Worm (Caenorhabditis elegans) whole organism, L1 larva: ENCODE measurements around the gene fkh-6.

Experiments
- aha-1 ChIP-seq: fragments of 150-350 bp; optimal IDR thresholded peaks from 2 replicates; lab custom pipeline; 2014; ENCODE audit warnings: missing biosample characterization, missing genetic modification characterization
- blmp-1 ChIP-seq: fragments of 150-350 bp; optimal IDR thresholded peaks from 2 replicates; lab custom pipeline; 2014; ENCODE audit warnings: missing biosample characterization, missing genetic modification characterization
- lsy-2 ChIP-seq, 2 experiments: fragments of 150-350 bp; optimal IDR thresholded peaks; 2 replicates each; lab custom pipeline; 2014; ENCODE audit warnings: missing biosample characterization in 2 of 2, missing genetic modification characterization in 2 of 2
- nhr-28 ChIP-seq: fragments of 150-350 bp; optimal IDR thresholded peaks from 2 replicates; lab custom pipeline; 2014; ENCODE audit warnings: missing biosample characterization, missing genetic modification characterization
- nhr-76 ChIP-seq: sonication (generic microtip); optimal IDR thresholded peaks from 2 replicates; lab custom pipeline; 2017; ENCODE audit warnings: missing biosample characterization, missing genetic modification characterization
- sptf-1 ChIP-seq: fragments of 150-350 bp; optimal IDR thresholded peaks from 2 replicates; lab custom pipeline; 2014; ENCODE audit warnings: missing biosample characterization, missing genetic modification characterization
- unc-62 ChIP-seq: fragments of 150-350 bp; optimal IDR thresholded peaks from 2 replicates; lab custom pipeline; 2014; ENCODE audit warnings: missing biosample characterization, missing genetic modification reagents, missing genetic modification characterization

ce11 chrII:4378195-4378594 is 5.0 kb downstream of the fkh-6 start, which contains the start of gene B0286.1:
- TF ChIP-seq nhr-28 (tag; lab: Kevin White, UChicago) (no peak), blmp-1 (tag; lab: Kevin White, UChicago) (no peak), lsy-2 (tag; optimal IDR thresholded peaks at IDR 0.05; lab: Kevin White, UChicago) (no peak), unc-62 (GFP tag; lab: Kevin White, UChicago) (no peak), sptf-1 (tag; lab: Kevin White, UChicago) (no peak), aha-1 (tag; lab: Kevin White, UChicago) (no peak), nhr-76 (tag; lab: Kevin White, UChicago) (no peak)
